Fruit fly (Drosophila melanogaster) whole organism, pupa: ENCODE results near the gene PIG-L.

Experiments
- CG12605 ChIP-seq: fragments of 200-800 bp; sonication (Bioruptor generic); IDR thresholded peaks from 2 replicates; pipeline ENCODE4 v1.3.6; 2022; ENCODE audit warnings: missing biosample characterization, missing genetic modification characterization
- CG32121 ChIP-seq: fragments of 200-800 bp; sonication (Bioruptor generic); IDR thresholded peaks from 2 replicates; pipeline ENCODE4 v1.3.6; 2022; ENCODE audit warnings: missing biosample characterization, missing genetic modification characterization
- CG8159 ChIP-seq: fragments of 200-800 bp; sonication (Bioruptor generic); optimal IDR thresholded peaks from 3 replicates; lab custom pipeline; 2018; ENCODE audit warnings: missing biosample characterization, mild to moderate bottlenecking, missing genetic modification characterization, moderate library complexity
- CG8301 ChIP-seq: fragments of 200-800 bp; sonication (Bioruptor generic); optimal IDR thresholded peaks from 2 replicates; lab custom pipeline; 2018; ENCODE audit warnings: missing biosample characterization, mild to moderate bottlenecking, missing genetic modification characterization
- Pif1A ChIP-seq: fragments of 200-800 bp; sonication (Bioruptor generic); optimal IDR thresholded peaks from 3 replicates; lab custom pipeline; 2016; ENCODE audit warnings: missing biosample characterization, missing genetic modification characterization

DNA sequence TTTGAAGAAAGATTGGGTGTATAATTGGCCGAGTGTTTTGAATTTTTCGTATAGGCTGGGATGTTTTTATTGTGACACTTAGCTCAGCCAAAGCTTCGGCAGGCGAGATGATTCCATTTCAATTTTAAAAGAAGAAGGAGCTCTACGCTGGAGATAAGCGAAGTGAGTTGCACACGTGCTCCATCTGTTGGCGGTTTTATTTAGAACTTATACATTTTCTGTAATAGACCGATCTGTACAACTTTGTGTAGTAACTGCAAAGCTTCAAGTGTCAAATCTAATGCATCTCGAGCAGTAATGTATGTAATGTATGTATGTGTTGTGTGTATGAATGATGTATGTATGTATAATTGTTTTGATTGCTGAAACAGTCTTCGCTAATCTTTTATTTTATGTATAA, 45.3 kb upstream of the PIG-L start:
- TF ChIP-seq CG32121 (GFP tag; lab: Robert Waterston, UW) (no peak), CG12605 (no peak), CG8159 (no peak), Pif1A (GFP tag; lab: Kevin White, UChicago) (no peak), CG8301 (tag; lab: Kevin White, UChicago) (no peak)
